Worm (Caenorhabditis elegans) whole organism, mixed stage, embryonic: ENCODE data around the gene ZK697.8.

Experiments
- bed-3 ChIP-seq: fragments of 200-800 bp; sonication (Bioruptor generic); optimal IDR thresholded peaks from 3 replicates; lab custom pipeline; 2018; ENCODE audit warnings: mild to moderate bottlenecking, missing genetic modification characterization, moderate library complexity, missing compliant biosample characterization
- ceh-43 ChIP-seq: fragments of 200-800 bp; sonication (Bioruptor generic); optimal IDR thresholded peaks from 2 replicates; lab custom pipeline; 2018; ENCODE audit warnings: mild to moderate bottlenecking, missing genetic modification characterization, moderate library complexity, missing compliant biosample characterization
- ces-1 ChIP-seq: fragments of 150-350 bp; optimal IDR thresholded peaks from 2 replicates; lab custom pipeline; 2014; ENCODE audit warnings: missing biosample characterization, missing genetic modification reagents, missing genetic modification characterization
- flh-1 ChIP-seq: fragments of 200-800 bp; sonication (Bioruptor generic); optimal IDR thresholded peaks from 2 replicates; lab custom pipeline; 2018; ENCODE audit warnings: mild to moderate bottlenecking, missing genetic modification characterization, moderate library complexity, missing compliant biosample characterization
- nhr-2 ChIP-seq: fragments of 150-350 bp; optimal IDR thresholded peaks from 2 replicates; lab custom pipeline; 2014; ENCODE audit warnings: missing biosample characterization, missing genetic modification characterization
- nhr-28 ChIP-seq: fragments of 150-350 bp; optimal IDR thresholded peaks from 2 replicates; lab custom pipeline; 2014; ENCODE audit warnings: missing biosample characterization, missing genetic modification characterization
- nhr-76 ChIP-seq: sonication (generic microtip); optimal IDR thresholded peaks from 2 replicates; lab custom pipeline; 2017; ENCODE audit warnings: missing biosample characterization, missing genetic modification characterization
- sptf-1 ChIP-seq: sonication (generic microtip); optimal IDR thresholded peaks from 2 replicates; lab custom pipeline; 2017; ENCODE audit warnings: mild to moderate bottlenecking, missing genetic modification characterization, moderate library complexity, missing compliant biosample characterization
- unc-120 ChIP-seq: sonication (generic microtip); optimal IDR thresholded peaks from 2 replicates; lab custom pipeline; 2017; ENCODE audit warnings: missing genetic modification characterization, missing compliant biosample characterization; ENCODE audit not compliant: poor library complexity, severe bottlenecking
- unc-62 ChIP-seq: fragments of 150-350 bp; optimal IDR thresholded peaks from 2 replicates; lab custom pipeline; 2014; ENCODE audit warnings: missing biosample characterization, missing genetic modification reagents, missing genetic modification characterization

ZK697.8 gene

ce11 chrV:1701584-1702101 lies 47.3 kb downstream of the ZK697.8 start, which contains the start of gene srw-90:
srw-90 (plus strand) TSS chrV:1702051.
- no peak for TF ChIP-seq bed-3
- TF ChIP-seq sptf-1 (tag; lab: Kevin White, UChicago) = no peak
- no peak for TF ChIP-seq unc-120 (tag; lab: Kevin White, UChicago)
- no peak for TF ChIP-seq ceh-43 (GFP tag; lab: Kevin White, UChicago)

DNA sequence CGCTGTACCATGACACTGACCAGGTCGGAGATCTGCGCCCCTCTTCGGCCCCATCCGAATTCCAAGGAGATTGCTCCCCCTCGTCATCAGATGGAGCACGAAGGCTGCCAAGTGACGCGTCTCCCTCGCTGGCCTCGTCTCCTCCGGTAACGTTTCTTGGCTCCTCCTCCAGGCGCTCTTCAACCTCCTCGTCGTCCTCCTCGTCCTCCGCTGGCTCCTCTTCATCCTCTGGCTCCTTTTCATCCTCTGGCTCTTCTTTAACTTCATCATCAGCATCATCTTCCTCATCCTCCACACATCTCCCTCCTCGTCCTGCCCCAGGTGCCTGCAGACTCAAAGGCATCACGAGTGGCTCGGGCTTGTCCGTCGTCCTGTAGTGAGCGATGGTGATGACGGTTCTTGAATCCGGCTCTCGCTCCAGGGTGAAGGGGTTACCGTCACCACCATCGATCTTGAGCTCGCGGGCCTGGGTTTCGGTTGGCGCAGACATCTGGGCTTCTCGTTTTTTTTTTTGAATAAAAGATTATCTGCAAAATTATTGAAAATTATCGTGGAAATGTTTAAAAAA lies 49.6 kb downstream of the ZK697.8 start:
- TF ChIP-seq unc-62 (no peak), nhr-2 (tag; lab: Kevin White, UChicago) (no peak), ces-1 (GFP tag; lab: Kevin White, UChicago) (no peak), nhr-28 (tag; lab: Kevin White, UChicago) (no peak), nhr-76 (tag; lab: Kevin White, UChicago) (no peak), flh-1 (no peak), bed-3 (no peak)
